Worm (Caenorhabditis elegans): ENCODE results near the gene C32C4.16.

C32C4.16 gene

DNA sequence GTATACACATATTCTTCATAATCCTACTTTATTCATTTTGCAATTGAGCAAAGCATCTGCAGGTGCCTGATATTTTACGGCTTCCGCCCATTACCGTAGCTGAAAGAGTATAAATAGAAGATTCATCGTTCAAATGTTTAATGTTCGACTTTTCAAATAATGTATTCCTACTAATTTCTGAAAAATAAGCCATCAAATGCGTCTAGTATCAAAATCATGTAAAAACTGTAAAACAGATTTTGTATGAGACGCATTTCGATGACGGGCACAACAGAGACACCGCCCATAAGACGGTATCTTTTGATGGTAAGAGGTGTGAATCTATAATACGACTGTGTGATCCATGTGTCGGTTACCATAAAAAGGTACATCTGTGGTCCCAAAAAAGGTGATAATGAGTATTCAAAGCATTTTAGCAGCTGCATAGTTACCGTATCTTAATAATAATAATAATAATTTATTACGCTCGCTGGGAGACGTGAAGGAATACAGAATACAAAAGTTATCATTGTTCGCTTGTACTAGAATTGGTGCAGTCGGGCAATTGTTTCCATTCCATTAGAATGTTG lies at the start of gene C32C4.16, which contains the start of gene C32C4.3:
Gene C32C4.16, plus strand, starts transcription at position 519 of the 569 bp plus-strand sequence.
Gene C32C4.3, minus strand, starts transcription at position 101 of the 569 bp plus-strand sequence.
- no peak for TF ChIP-seq unc-62 (GFP tag; optimal IDR thresholded peaks at IDR 0.05)

DNA sequence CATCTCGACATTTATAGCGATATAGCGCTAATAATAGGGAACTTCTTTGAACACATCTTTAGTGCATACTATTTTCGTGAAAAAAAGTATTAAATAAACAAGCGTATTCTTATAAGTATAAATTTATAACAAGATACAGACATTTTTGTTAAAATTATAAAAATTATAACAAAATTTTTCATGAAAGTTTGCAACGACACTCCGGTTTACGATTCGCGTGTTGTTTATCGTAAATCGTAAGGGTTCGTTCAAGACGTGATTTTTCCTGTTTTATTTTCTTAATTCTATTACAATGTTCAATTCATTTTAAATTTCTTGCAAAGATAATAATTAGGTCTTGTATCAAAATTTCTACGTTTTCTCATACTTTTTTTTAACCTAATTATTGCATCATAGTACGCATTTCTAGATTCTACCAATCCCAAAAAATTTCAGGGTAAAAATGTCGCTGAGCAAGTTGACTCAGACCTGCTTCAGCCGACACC lies 48.6 kb upstream of the C32C4.16 start, which contains the start of gene scpl-4:
Gene scpl-4, plus strand, starts transcription at position 435 of the 485 bp plus-strand sequence.
- no peak for TF ChIP-seq unc-62 (GFP tag; optimal IDR thresholded peaks at IDR 0.05)

DNA sequence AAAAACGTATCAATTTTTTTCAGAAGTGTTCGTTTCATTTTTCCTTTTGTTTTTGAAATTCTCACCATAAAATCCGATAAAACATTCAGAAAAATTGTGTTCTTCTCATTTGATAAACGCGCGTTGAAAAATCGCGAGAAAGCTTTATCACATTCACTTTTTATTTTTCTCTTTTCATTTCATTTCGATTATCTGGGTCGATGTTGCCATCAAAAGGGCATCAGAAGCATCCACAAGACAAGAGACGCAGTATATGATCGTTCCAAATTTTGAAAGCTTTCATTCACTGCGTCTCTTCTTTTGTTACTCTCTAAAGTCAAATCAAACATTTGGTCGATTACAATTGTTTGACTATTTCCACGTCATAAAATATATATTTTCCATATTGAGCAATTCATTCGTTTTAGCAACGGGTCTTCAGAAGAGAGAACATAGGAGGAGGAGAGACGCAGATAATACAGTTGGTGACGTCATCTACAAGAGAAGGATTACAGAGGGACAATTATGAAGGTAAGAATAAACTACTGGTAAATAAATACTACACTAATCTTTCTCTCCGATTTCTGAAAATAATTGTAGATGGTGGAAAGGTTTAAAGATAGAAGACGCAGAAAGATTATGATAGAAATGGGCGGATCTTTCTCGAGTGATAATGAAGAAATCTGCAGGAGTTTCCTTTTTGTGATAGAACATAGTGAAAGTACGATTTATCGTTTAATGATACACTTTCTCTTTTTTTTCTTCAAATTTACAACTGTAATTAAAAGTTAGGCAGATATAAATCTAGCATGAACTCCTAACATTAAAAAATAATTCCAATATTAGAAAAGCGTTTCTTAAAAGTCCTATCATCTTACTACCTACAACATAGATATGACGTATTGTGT lies 45.1 kb upstream of the C32C4.16 start, which contains the start of gene H27A22.1:
Gene H27A22.1, plus strand, starts transcription at position 505 of the 887 bp plus-strand sequence.
- TF ChIP-seq unc-62 (GFP tag; optimal IDR thresholded peaks at IDR 0.05), result no peak

DNA sequence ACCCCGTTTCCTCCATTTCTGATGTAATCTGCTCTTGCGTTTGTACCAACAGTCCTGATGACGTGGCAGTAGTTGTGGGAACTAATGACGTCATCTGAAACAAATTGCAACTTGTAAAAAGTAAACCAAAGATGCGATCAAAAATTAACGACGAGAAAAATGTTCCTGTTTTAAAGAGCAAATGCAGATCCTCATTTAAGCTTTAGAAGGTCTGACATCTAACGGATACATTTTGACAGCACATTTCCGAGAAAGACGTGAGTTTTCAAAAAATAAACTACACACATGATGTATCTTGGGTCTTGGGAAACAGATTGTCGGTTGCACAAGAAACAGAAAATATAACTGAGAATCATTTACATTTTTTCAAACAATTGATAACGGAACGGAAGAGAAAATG lies 31.9 kb upstream of the C32C4.16 start, which contains the start of gene H09F14.1:
Gene H09F14.1, minus strand, starts transcription at position 101 of the 400 bp plus-strand sequence.
- no peak for TF ChIP-seq unc-62 (GFP tag; optimal IDR thresholded peaks at IDR 0.05)

DNA sequence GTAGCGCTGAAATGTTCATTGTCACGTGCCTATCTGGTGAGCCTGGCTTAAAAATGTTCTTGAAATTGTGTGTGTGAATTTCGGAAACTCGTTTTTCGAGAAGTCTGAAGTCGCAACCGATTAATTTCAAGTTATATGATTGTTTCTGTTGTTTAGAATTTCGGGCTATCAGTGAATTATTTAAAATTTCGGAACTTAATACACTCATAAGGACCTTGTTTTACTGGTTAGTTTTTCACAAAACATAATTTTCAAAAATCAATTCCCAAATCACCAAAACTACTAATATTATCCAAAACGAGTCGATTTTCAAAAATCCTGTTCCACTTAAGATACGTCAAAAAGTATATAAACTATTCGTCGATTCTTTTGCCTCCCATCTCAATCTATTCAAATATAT lies 16.9 kb upstream of the C32C4.16 start:
- no peak for TF ChIP-seq unc-62 (GFP tag; optimal IDR thresholded peaks at IDR 0.05)

DNA sequence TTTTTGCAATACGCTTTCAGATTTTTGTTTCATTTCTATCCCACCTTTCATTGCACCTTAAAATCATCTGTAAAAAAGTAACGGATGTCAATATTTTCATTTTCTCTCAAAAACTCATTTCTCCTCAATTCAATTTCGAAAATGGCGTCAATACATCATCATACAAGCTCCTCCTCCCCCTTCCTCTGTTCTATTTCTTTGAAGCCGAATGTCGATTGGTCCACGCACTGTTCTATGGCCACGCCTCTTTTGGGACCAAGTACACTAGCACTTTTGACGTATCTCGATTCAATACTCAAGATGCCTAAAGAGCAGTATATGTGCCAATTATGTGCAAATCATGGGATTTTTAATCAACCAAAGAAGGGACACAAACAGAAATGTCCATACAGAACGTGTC lies 14.6 kb upstream of the C32C4.16 start, which contains the start of gene mab-23:
Gene mab-23, plus strand, starts transcription at position 301 of the 400 bp plus-strand sequence.
- TF ChIP-seq unc-62 (GFP tag; optimal IDR thresholded peaks at IDR 0.05), result no peak

DNA sequence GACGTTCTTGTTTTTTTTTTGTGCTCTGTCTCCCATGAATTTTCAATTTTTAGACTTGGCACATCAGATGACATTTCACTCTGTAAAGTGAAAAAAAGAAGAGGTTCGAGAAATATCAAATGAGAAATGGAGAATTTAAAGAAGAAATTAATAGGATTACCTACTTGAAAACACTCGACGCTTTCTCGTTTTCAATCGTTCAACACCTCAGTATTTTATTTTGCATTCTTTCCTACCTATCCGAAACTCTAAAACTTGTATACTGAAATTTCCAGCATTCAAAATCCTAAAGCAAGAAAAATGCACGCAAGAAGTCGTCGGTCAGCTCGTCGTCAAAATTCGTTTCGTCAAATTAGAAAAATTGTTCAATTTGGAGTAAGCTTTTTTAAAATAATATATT lies 11.6 kb upstream of the C32C4.16 start, which contains the start of gene kvs-2:
Gene kvs-2, plus strand, starts transcription at position 301 of the 400 bp plus-strand sequence.
- TF ChIP-seq unc-62 (GFP tag; optimal IDR thresholded peaks at IDR 0.05), result no peak

DNA sequence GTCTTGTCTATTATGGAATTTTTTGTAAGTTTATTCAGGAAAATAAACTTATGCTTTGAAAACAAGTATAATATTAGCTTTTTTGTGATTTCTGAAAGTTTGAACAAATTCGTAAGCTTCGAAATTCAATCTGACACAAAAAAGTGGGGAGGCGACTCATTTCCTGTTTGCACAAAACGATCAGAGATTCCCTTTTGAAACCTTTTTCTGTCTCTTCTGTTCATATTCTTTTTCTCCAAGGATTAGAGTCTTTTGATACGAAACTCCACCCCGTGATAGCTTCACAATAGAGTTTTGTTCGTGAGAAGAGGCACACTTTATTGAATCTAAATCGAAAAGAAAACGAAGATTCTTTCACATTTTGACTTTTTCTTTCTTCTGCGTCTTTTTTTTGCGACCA lies 6.4 kb upstream of the C32C4.16 start:
- no peak for TF ChIP-seq unc-62 (GFP tag; optimal IDR thresholded peaks at IDR 0.05)

DNA sequence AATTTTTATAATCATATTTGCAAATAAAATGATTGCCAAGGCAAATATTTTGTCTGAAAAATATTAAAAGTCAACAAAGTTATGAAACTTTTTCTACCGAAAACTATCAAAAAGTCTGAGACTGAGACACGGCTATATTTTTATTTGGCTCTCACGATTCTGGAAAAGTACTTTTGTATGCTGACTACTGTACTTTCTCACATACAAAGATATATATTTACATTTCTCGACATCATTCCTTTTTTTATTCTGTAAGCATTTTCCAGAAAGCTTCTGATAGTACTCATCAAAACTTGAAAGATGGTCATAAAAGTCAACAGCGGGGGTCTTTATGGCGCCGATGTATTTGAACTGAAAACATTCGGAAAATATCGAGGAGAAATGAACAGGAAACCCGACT lies 785 bp downstream of the C32C4.16 start, which contains the start of gene aqp-6:
Gene aqp-6, plus strand, starts transcription at position 301 of the 400 bp plus-strand sequence.
- TF ChIP-seq unc-62 (GFP tag; optimal IDR thresholded peaks at IDR 0.05), result no peak

DNA sequence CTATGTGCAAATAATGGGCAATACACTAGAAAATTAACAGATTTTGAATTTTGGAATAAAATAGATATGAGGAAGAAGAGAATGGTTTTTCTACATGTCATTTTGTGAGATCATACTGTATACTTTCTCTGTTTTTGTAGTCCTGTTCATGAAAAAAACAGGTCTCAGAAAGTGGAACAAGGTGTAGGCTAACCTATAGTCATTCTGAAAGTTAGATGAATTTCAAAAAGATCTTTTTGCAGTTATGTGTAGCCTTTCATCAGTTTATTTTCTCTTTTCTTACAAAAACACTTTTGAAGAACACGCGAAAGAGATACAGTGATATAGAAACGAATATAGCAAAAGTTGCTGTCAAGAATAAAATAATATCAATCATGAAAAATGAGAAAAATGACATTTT lies 6.8 kb downstream of the C32C4.16 start, which contains the start of gene ugt-35:
Gene ugt-35, minus strand, starts transcription at position 101 of the 400 bp plus-strand sequence.
- no peak for TF ChIP-seq unc-62 (GFP tag; optimal IDR thresholded peaks at IDR 0.05)

DNA sequence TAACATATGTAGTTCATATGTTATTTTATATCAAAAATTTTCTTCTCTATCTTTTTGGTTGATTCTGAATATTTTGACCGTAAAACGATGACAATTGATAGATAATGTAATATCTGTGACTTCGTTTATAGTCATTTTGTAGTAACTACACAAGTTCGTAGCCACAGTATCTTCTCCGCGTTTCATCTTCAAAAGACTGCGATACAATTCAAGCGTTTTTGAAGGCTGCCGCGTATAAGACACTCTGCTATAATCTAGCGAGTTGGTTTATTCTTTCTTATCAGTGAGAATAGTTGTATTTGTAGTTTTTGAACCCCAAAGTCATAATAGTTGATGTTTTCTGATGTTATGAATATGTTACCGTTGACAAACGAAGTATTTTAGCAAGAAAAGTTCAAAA lies 9.6 kb downstream of the C32C4.16 start, which contains the start of gene ugt-34:
Gene ugt-34, minus strand, starts transcription at position 21 of the 400 bp plus-strand sequence.
- no peak for TF ChIP-seq unc-62 (GFP tag; optimal IDR thresholded peaks at IDR 0.05)

DNA sequence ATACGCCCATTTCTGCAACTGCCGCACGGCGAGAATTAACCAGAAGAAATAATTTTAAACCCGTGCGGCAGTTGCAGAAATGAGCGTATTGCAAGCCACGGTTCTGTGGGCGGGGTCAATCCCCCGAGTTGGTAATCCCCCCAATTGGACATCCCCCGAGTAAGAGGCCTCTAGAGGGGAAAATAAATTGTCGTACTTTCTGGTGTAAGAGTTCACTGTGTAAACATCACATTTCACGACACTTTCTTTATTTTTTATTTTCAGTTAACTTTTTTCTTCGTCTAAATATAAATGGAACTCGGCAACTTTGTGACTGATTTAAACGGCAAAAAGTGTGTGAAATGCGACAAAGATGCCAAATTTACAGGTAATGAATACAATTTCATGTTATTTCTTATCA lies 10.6 kb downstream of the C32C4.16 start, which contains the start of gene tut-2:
Gene tut-2, plus strand, starts transcription at position 277 of the 400 bp plus-strand sequence.
- no peak for TF ChIP-seq unc-62 (GFP tag; optimal IDR thresholded peaks at IDR 0.05)

DNA sequence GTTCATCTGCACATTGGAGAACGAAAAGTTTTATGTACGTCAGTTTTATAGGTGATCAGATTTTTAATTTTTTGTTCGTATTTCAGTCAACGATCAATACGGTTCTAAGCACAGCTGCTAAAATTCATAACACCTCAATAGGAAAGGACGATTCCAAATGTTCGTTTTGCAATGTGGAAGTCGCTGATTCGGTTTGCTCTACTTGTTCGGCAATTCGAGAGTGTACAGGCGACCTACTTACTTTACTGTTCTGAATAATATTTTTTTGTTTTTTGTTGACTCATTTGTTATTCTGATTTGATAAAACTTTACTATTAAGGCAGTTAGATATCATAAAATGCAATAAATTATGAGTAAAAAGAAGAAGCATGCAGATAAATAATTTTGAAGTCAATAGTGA lies 12.0 kb downstream of the C32C4.16 start:
- TF ChIP-seq unc-62 (GFP tag; optimal IDR thresholded peaks at IDR 0.05), result no peak

DNA sequence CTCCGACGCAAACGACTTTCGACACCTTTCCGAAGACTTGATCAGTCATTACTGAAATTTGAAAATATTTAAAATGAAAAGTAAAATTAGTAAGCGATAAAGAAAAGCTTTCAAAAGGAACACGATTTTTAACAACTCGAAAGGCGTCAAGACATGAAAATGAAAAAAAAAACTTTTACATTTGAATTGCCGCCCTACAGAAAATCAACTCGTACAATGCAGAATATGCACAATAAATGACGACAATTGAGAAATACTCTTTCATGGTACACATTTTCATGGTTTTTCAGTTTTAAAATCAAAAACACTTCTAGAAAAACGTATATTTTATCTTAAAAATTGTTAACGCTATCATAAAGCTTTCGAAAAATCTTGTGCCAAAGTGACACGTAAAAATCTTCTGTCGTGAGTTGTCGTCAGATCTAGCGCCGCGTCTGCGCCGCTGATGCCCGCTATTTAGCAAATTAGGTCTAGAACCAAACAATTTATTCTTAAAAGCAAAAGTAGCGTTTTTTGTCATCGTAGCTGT lies 14.1 kb downstream of the C32C4.16 start, which contains the start of gene sqv-4:
Gene sqv-4, minus strand, starts transcription at position 51 of the 529 bp plus-strand sequence.
- TF ChIP-seq unc-62 (GFP tag; optimal IDR thresholded peaks at IDR 0.05), result no peak

DNA sequence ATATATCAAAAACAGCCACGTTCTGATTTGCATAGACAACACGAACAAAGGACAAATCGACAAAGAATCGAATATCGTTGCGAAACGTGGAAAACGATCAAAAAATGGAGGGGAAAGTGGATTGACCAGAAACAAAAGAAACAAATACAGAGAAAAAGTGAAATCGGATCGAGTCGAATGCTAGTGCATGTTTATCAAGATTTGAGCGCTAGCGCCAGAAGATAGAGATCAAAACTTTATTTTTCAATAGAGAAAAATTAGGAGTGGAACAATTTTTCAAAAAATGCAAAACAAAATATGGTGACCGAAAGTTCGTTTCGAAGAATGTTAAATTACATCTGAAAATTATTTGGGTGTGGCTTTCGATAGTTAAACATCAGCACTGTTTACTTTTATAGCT lies 14.6 kb downstream of the C32C4.16 start:
- TF ChIP-seq unc-62 (GFP tag; optimal IDR thresholded peaks at IDR 0.05), result no peak

DNA sequence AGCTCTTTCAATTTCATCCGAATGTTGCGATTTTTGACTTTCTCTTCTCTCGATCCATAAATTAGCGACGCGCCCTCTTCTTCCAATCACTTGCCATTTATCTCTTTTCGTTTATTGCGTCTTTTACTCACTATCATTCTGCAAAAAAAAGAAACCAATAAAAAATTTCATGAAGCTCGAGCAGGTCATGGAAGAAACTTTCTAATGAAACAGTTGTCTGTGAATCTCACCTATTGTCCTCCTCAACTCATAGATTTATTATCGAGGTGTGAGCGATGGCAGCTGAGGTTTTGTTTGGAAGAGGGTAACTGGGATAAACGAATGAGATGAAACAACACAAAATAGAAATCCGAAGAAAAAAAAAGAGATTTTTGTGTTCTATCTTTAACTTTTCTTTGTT lies 16.9 kb downstream of the C32C4.16 start:
- TF ChIP-seq unc-62 (GFP tag; optimal IDR thresholded peaks at IDR 0.05), result no peak

All from whole organism, dauer.